Worm (Caenorhabditis elegans) whole organism, L4/young adult: ENCODE results near the gene Y17G9B.8.

Experiments used
- dao-5 ChIP-seq: sonication (generic microtip); optimal IDR thresholded peaks from 2 replicates; lab custom pipeline; 2016; ENCODE audit warnings: missing genotype, missing genetic modification characterization, moderate library complexity, missing compliant biosample characterization
- him-1 ChIP-seq: sonication (generic microtip); optimal IDR thresholded peaks from 2 replicates; lab custom pipeline; 2016; ENCODE audit warnings: missing genotype, missing genetic modification reagents, missing genetic modification characterization, missing compliant biosample characterization

- TF ChIP-seq him-1 (tag; lab: Kevin White, UChicago), result no peak
- TF ChIP-seq dao-5 (tag; lab: Kevin White, UChicago), result no peak
Measured at ce11 chrIV:4755929-4756655, 2.5 kb downstream of the Y17G9B.8 start, which contains the start of the genes fbxb-77 and Y17G9B.11.
